Fruit fly (Drosophila melanogaster) whole organism, adult: ENCODE measurements around the gene Or2a.

Source experiments
- CG1620 ChIP-seq: fragments of 200-800 bp; sonication (Bioruptor generic); optimal IDR thresholded peaks from 2 replicates; lab custom pipeline; 2016; ENCODE audit warnings: missing biosample characterization, missing genetic modification characterization
- CG33017 ChIP-seq: fragments of 200-800 bp; sonication (Bioruptor generic); optimal IDR thresholded peaks from 2 replicates; lab custom pipeline; 2018; ENCODE audit warnings: missing biosample characterization, mild to moderate bottlenecking, missing genetic modification characterization, moderate library complexity
- CG5204 ChIP-seq: fragments of 200-800 bp; sonication (Bioruptor generic); optimal IDR thresholded peaks from 2 replicates; lab custom pipeline; 2016; ENCODE audit warnings: missing biosample characterization, missing genetic modification characterization
- Clk ChIP-seq: fragments of 200-800 bp; sonication (Bioruptor generic); optimal IDR thresholded peaks from 2 replicates; lab custom pipeline; 2017; ENCODE audit warnings: missing biosample characterization, missing genetic modification characterization
- Hr96 ChIP-seq: fragments of 200-800 bp; sonication (Bioruptor generic); optimal IDR thresholded peaks from 2 replicates; lab custom pipeline; 2016; ENCODE audit warnings: missing biosample characterization, missing genetic modification characterization
- cic ChIP-seq: fragments of 200-800 bp; sonication (Bioruptor generic); optimal IDR thresholded peaks from 2 replicates; lab custom pipeline; 2017; ENCODE audit warnings: missing biosample characterization, mild to moderate bottlenecking, missing genetic modification characterization, moderate library complexity
- kay ChIP-seq: fragments of 200-800 bp; sonication (Bioruptor generic); peaks from one replicate; lab custom pipeline; 2016; ENCODE audit warnings: missing biosample characterization, missing genetic modification characterization, borderline replicate concordance
- pad ChIP-seq: fragments of 200-800 bp; sonication (Bioruptor generic); optimal IDR thresholded peaks from 3 replicates; lab custom pipeline; 2017; ENCODE audit warnings: missing biosample characterization, missing genetic modification characterization, mild to moderate bottlenecking, moderate library complexity, missing genetic modification reagents
- toe ChIP-seq: fragments of 200-800 bp; sonication (Bioruptor generic); optimal IDR thresholded peaks from 2 replicates; lab custom pipeline; 2016; ENCODE audit warnings: missing biosample characterization, missing genetic modification characterization

- TF ChIP-seq Hr96 (no peak), cic (GFP tag; lab: Kevin White, UChicago) (no peak), pad (no peak), kay (GFP tag; lab: Kevin White, UChicago) (no peak), CG33017 (tag; lab: Kevin White, UChicago) (no peak), CG1620 (GFP tag; lab: Kevin White, UChicago) (no peak), toe (GFP tag; lab: Kevin White, UChicago) (no peak), CG5204 (no peak), Clk (no peak)
Measured at dm6 chrX:2278782-2279304, 32.8 kb downstream of the Or2a start.
